Fruit fly (Drosophila melanogaster) whole organism: ENCODE measurements around the gene CG12502.
"Not testable (repeated sequence)": the region's sequence is repeated elsewhere in the genome, so short reads cannot be mapped to it uniquely, and the experiment has no call there.

ENCODE experiments used
- CG8478 ChIP-seq: fragments of >200 bp; optimal IDR thresholded peaks from 2 replicates; lab custom pipeline; 2018; ENCODE audit warnings: inconsistent platforms
- Dll ChIP-seq: fragments of >200 bp; optimal IDR thresholded peaks from 2 replicates; lab custom pipeline; 2017
- EcR ChIP-seq, 2 experiments: fragments of >200 bp; optimal IDR thresholded peaks; 2 replicates each; lab custom pipeline; 2017; ENCODE audit warnings: missing biosample characterization in 2 of 2, missing genetic modification characterization in 2 of 2, missing genetic modification reagents in 2 of 2
- pan ChIP-seq: fragments of >200 bp; optimal IDR thresholded peaks from 2 replicates; lab custom pipeline; 2017
- psq ChIP-seq: fragments of >200 bp; optimal IDR thresholded peaks from 2 replicates; lab custom pipeline; 2017
- usp ChIP-seq: fragments of >200 bp; optimal IDR thresholded peaks from 2 replicates; lab custom pipeline; 2017; ENCODE audit warnings: missing biosample characterization, missing genetic modification characterization, mixed read lengths

Gene CG12502

dm6 chr3L:865096-865495, at the start of gene CG12502:
CG12502 (plus strand) TSS chr3L:865396.
- not testable (repeated sequence) for TF ChIP-seq pan; CG8478 (lab: Kevin White, UChicago); usp

dm6 chr3L:817708-818107, 47.5 kb upstream of the CG12502 start:
- TF ChIP-seq CG8478 (lab: Kevin White, UChicago) (no peak), Dll (lab: Kevin White, UChicago) (no peak), psq (lab: Kevin White, UChicago) (no peak), pan (no peak), usp (no peak)

- TF ChIP-seq psq (lab: Kevin White, UChicago) (no peak), usp (no peak), pan (no peak), EcR (GFP tag; optimal IDR thresholded peaks at IDR 0.05; lab: Kevin White, UChicago) (no peak), CG8478 (lab: Kevin White, UChicago) (no peak), Dll (lab: Kevin White, UChicago) (no peak)
These were observed 46.6 kb upstream of the CG12502 start for dm6 chr3L:818438-819138.

dm6 chr3L:819297-819886, 45.8 kb upstream of the CG12502 start:
- TF ChIP-seq pan (no peak), usp (no peak), EcR (GFP tag; optimal IDR thresholded peaks at IDR 0.05; lab: Kevin White, UChicago) (no peak), psq (lab: Kevin White, UChicago) (no peak), Dll (lab: Kevin White, UChicago) (no peak), CG8478 (lab: Kevin White, UChicago) (no peak)

dm6 chr3L:820332-820731, 44.9 kb upstream of the CG12502 start:
- TF ChIP-seq CG8478 (lab: Kevin White, UChicago) (no peak), EcR (GFP tag; optimal IDR thresholded peaks at IDR 0.05; lab: Kevin White, UChicago) (no peak), pan (no peak), usp (no peak), Dll (lab: Kevin White, UChicago) (no peak), psq (lab: Kevin White, UChicago) (no peak)

- TF ChIP-seq EcR (GFP tag; optimal IDR thresholded peaks at IDR 0.05; lab: Kevin White, UChicago): no peak
- TF ChIP-seq psq (lab: Kevin White, UChicago): no peak
- no peak for TF ChIP-seq pan
- no peak for TF ChIP-seq CG8478 (lab: Kevin White, UChicago)
- no peak for TF ChIP-seq Dll (lab: Kevin White, UChicago)
- no peak for TF ChIP-seq usp
These were observed 44.1 kb upstream of the CG12502 start for dm6 chr3L:820975-821598.

- TF ChIP-seq pan (no peak), Dll (lab: Kevin White, UChicago) (no peak), psq (lab: Kevin White, UChicago) (no peak), CG8478 (lab: Kevin White, UChicago) (no peak), usp (no peak), EcR (GFP tag; optimal IDR thresholded peaks at IDR 0.05; lab: Kevin White, UChicago) (no peak)
These were observed 43.2 kb upstream of the CG12502 start for dm6 chr3L:821951-822350.

dm6 chr3L:822619-823018, 42.6 kb upstream of the CG12502 start:
- TF ChIP-seq CG8478 (lab: Kevin White, UChicago): no peak

DNA sequence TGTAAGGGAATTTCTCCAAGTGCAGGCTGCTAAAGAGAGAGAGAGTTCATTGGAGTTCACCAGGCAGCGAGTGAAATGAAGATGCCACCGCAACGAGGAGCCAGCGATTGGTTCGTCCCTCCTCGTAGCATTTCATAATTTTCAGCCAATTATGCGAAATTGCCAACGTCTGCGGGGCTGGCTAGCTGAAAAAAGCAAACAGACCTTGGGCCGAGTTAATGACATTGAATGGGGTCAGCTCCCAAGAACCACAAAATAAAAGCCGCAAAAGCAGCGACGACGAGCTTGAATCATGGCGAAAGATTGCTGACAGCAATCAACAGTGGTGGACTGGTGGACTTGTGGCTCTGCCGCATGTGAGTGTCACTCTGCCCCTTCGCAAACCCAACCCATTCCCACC, 41.6 kb upstream of the CG12502 start:
- no peak for TF ChIP-seq EcR (GFP tag; optimal IDR thresholded peaks at IDR 0.05; lab: Kevin White, UChicago)
- no peak for TF ChIP-seq Dll (lab: Kevin White, UChicago)
- TF ChIP-seq CG8478 (lab: Kevin White, UChicago): no peak
- no peak for TF ChIP-seq psq (lab: Kevin White, UChicago)
- TF ChIP-seq usp: no peak
- no peak for TF ChIP-seq pan

DNA sequence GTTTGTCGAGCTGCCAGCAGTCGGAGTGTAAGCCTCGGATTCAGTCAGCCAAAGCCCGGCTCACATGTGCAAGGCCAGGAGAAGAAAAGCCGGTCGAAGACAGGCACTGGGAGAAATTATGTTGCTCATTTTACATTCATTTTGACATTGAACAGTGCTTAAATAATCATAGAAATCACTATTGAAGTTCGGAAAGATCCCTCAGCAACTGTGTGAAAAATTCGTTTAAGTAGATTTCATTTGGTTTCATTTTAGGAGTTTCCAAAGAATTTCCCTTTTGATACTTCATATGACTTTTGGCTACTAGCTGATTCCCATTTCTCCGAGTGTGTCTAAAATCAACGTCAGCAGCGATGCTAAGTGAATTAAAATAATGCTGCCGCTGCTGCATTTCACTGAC, 40.8 kb upstream of the CG12502 start:
- TF ChIP-seq EcR (GFP tag; optimal IDR thresholded peaks at IDR 0.05; lab: Kevin White, UChicago) (no peak), pan (no peak), Dll (lab: Kevin White, UChicago) (no peak), CG8478 (lab: Kevin White, UChicago) (no peak), psq (lab: Kevin White, UChicago) (no peak), usp (no peak)

DNA sequence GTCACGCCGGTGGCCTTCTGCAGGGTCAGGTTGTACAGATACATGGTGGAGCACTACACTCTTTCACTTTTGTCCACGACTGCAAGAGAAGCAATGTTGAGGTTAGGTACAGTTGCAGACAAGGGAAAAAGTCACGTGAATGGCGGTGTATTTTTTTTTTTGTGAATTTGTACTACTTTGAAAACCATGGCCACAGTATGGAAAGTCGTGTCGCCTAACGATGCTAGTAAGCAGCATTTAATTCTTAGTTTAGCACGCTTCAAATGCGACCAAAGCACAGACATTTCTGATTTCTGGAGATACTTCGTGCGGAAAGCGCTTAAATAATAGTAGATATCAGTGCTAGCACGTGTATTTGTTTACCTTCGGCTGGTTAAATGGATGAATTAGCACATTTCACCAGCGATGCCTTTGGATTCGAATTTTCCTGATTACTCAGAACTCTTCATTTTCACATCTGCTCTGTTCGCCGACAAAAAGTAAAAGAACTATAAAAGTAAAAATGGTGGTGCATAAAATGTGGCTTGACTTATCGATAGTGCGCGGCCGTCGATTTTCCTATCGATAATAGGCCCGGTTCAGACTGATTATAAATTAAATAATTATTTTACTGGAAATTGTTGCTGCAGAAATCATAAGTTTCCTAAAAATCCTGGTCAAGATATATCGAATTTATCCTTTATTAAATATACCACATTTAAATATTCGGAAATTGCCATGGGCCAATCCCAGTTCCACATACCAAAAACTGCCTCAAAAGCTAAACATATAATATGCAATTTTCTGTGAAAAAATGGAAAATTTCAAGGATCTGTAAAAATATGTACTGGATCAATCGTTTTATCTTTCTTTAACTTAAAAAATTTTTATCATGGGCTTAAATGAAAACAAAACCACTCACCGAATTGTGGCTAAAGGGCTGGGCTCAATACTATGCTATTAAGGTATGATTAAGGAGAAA, 32.0 kb upstream of the CG12502 start, which contains the start of gene Sf3b3:
TSS of gene Sf3b3 (minus strand) at position 489 of the 961 bp plus-strand sequence.
- TF ChIP-seq EcR (GFP tag; optimal IDR thresholded peaks at IDR 0.05; lab: Kevin White, UChicago) (no peak), psq (lab: Kevin White, UChicago) (no peak), CG8478 (lab: Kevin White, UChicago) (no peak), usp (no peak), Dll (lab: Kevin White, UChicago) (no peak), pan (no peak)
